Worm (Caenorhabditis elegans) whole organism, L2 larva: ENCODE measurements around the gene M04G7.2.
A peak's percentile ranks its signal among the peaks of the same experiment; 100 is the strongest.

Experiments
- C34F6.9 ChIP-seq: fragments of 150-350 bp; optimal IDR thresholded peaks from 2 replicates; lab custom pipeline; 2014; ENCODE audit warnings: missing biosample characterization, missing genetic modification characterization
- F13H6.1 ChIP-seq: sonication (generic microtip); optimal IDR thresholded peaks from 2 replicates; lab custom pipeline; 2016; ENCODE audit warnings: missing genetic modification characterization, missing compliant biosample characterization
- Y55F3AM.14 ChIP-seq: fragments of 200-800 bp; sonication (Bioruptor generic); optimal IDR thresholded peaks from 2 replicates; lab custom pipeline; 2018; ENCODE audit warnings: mild to moderate bottlenecking, missing genetic modification characterization, missing compliant biosample characterization
- ZK546.5 ChIP-seq: sonication (generic microtip); optimal IDR thresholded peaks from 2 replicates; lab custom pipeline; 2017; ENCODE audit warnings: missing biosample characterization, missing genetic modification characterization
- ama-1 ChIP-seq: fragments of 150-350 bp; optimal IDR thresholded peaks from 2 replicates; lab custom pipeline; 2018; ENCODE audit warnings: inconsistent platforms
- blmp-1 ChIP-seq: sonication (generic microtip); optimal IDR thresholded peaks from 2 replicates; lab custom pipeline; 2017; ENCODE audit warnings: missing genetic modification characterization, mild to moderate bottlenecking, missing compliant biosample characterization, antibody characterized with exemption, moderate library complexity; ENCODE audit not compliant: insufficient read depth
- ceh-16 ChIP-seq: fragments of 150-350 bp; optimal IDR thresholded peaks from 2 replicates; lab custom pipeline; 2014; ENCODE audit warnings: missing biosample characterization, missing genetic modification characterization
- ceh-82 ChIP-seq: fragments of 150-350 bp; optimal IDR thresholded peaks from 2 replicates; lab custom pipeline; 2014; ENCODE audit warnings: missing biosample characterization, missing genetic modification characterization
- crh-2 ChIP-seq: sonication (generic microtip); optimal IDR thresholded peaks from 2 replicates; lab custom pipeline; 2017; ENCODE audit warnings: missing biosample characterization, missing genetic modification characterization
- egl-27 ChIP-seq: sonication (generic microtip); optimal IDR thresholded peaks from 3 replicates; lab custom pipeline; 2017; ENCODE audit warnings: missing biosample characterization, missing genetic modification reagents, missing genetic modification characterization
- elt-1 ChIP-seq: fragments of 150-350 bp; optimal IDR thresholded peaks from 2 replicates; lab custom pipeline; 2014; ENCODE audit warnings: missing biosample characterization, missing genetic modification characterization
- elt-3 ChIP-seq: sonication (generic microtip); optimal IDR thresholded peaks from 2 replicates; lab custom pipeline; 2017; ENCODE audit warnings: missing biosample characterization, missing genetic modification characterization
- fos-1 ChIP-seq: fragments of 150-350 bp; optimal IDR thresholded peaks from 2 replicates; lab custom pipeline; 2014; ENCODE audit warnings: missing biosample characterization, missing genetic modification characterization
- gmeb-1 ChIP-seq: fragments of 150-350 bp; optimal IDR thresholded peaks from 2 replicates; lab custom pipeline; 2014; ENCODE audit warnings: missing biosample characterization, missing genetic modification characterization
- lin-13 ChIP-seq: fragments of 150-350 bp; optimal IDR thresholded peaks from 2 replicates; lab custom pipeline; 2014; ENCODE audit warnings: missing biosample characterization, missing genetic modification reagents, missing genetic modification characterization
- lin-39 ChIP-seq: fragments of 150-350 bp; optimal IDR thresholded peaks from 2 replicates; lab custom pipeline; 2014; ENCODE audit warnings: missing biosample characterization, missing genetic modification reagents, missing genetic modification characterization
- lsy-2 ChIP-seq, 2 experiments: fragments of 150-350 bp in 1 of 2; sonication (generic microtip) in 1 of 2; optimal IDR thresholded peaks; 2 replicates each; lab custom pipeline; 2014 to 2017; ENCODE audit warnings: missing biosample characterization in 2 of 2, missing genetic modification characterization in 2 of 2
- mdl-1 ChIP-seq, 2 experiments: fragments of 150-350 bp in 1 of 2; sonication (generic microtip) in 1 of 2; optimal IDR thresholded peaks; 2 replicates each; lab custom pipeline; 2017; ENCODE audit warnings: missing biosample characterization in 2 of 2, missing genetic modification characterization in 2 of 2
- nhr-129 ChIP-seq: fragments of 150-350 bp; optimal IDR thresholded peaks from 2 replicates; lab custom pipeline; 2014; ENCODE audit warnings: missing biosample characterization, missing genetic modification characterization
- nhr-21 ChIP-seq: fragments of 150-350 bp; optimal IDR thresholded peaks from 2 replicates; lab custom pipeline; 2014; ENCODE audit warnings: missing biosample characterization, missing genetic modification characterization
- nhr-237 ChIP-seq: fragments of 150-350 bp; optimal IDR thresholded peaks from 2 replicates; lab custom pipeline; 2014; ENCODE audit warnings: missing biosample characterization, missing genetic modification characterization
- nhr-25 ChIP-seq: fragments of 150-350 bp; sonication (generic microtip); optimal IDR thresholded peaks from 3 replicates; lab custom pipeline; 2014; ENCODE audit warnings: missing biosample characterization, missing genetic modification characterization
- nhr-6 ChIP-seq: fragments of 150-350 bp; optimal IDR thresholded peaks from 2 replicates; lab custom pipeline; 2014; ENCODE audit warnings: missing biosample characterization, missing genetic modification characterization
- nhr-77 ChIP-seq: fragments of 150-350 bp; optimal IDR thresholded peaks from 2 replicates; lab custom pipeline; 2014; ENCODE audit warnings: missing biosample characterization, missing genetic modification characterization
- peb-1 ChIP-seq: fragments of 150-350 bp; optimal IDR thresholded peaks from 2 replicates; lab custom pipeline; 2014; ENCODE audit warnings: missing biosample characterization, missing genetic modification characterization
- sem-4 ChIP-seq: fragments of 150-350 bp; optimal IDR thresholded peaks from 2 replicates; lab custom pipeline; 2014; ENCODE audit warnings: missing biosample characterization, missing genetic modification reagents, missing genetic modification characterization
- sma-3 ChIP-seq: sonication (generic microtip); optimal IDR thresholded peaks from 2 replicates; lab custom pipeline; 2016; ENCODE audit warnings: missing genetic modification reagents, missing genetic modification characterization, missing compliant biosample characterization
- sma-9 ChIP-seq, 2 experiments: fragments of 150-350 bp in 1 of 2; sonication (generic microtip) in 1 of 2; optimal IDR thresholded peaks; 2 replicates each; lab custom pipeline; 2014 to 2016; ENCODE audit warnings: missing genetic modification characterization in 2 of 2, mild to moderate bottlenecking in 1 of 2, missing biosample characterization in 1 of 2, missing compliant biosample characterization in 1 of 2, missing genetic modification reagents in 1 of 2, moderate library complexity in 1 of 2
- snpc-4 ChIP-seq: fragments of 150-350 bp; optimal IDR thresholded peaks from 2 replicates; lab custom pipeline; 2014; ENCODE audit warnings: missing biosample characterization, missing genetic modification characterization
- unc-55 ChIP-seq: fragments of 150-350 bp; sonication (generic microtip); optimal IDR thresholded peaks from 3 replicates; lab custom pipeline; 2014; ENCODE audit warnings: missing biosample characterization, missing genetic modification reagents, missing genetic modification characterization
- ztf-1 ChIP-seq: fragments of 200-800 bp; sonication (Bioruptor generic); conservative IDR thresholded peaks from 2 replicates; pipeline ENCODE4 v1.3.6; 2022; ENCODE audit warnings: missing genetic modification characterization, missing compliant biosample characterization
- ztf-11 ChIP-seq: sonication (generic microtip); optimal IDR thresholded peaks from 2 replicates; lab custom pipeline; 2017; ENCODE audit warnings: missing biosample characterization, missing genetic modification characterization
- ztf-4 ChIP-seq: fragments of 150-350 bp; optimal IDR thresholded peaks from 2 replicates; lab custom pipeline; 2014; ENCODE audit warnings: missing biosample characterization, missing genetic modification characterization

Gene M04G7.2

DNA sequence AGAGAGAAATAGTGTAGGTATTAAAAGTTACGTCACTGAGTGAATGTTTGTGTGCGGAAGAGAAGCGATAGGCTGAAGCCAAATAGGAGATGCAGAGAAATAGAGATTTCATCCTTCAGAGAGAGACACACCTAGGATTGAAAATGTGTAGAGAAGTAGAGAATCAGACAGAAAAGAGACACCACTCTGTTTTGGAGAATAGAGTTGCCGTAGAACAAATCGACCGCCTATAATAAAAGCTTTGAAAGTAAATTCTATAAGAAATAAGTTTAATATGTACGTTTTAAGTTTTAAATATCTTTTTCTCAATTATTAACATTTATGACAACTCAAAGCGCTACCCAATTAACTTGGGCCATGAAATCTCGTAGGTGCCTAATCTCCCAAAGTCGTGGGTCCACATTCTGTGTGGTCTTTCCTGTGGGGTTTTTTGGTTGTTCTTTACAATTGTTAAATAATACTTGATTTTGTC lies 50.4 kb downstream of the M04G7.2 start, which contains the start of gene T07A9.12:
Gene T07A9.12 (plus strand): TSS at position 448 of the 472 bp plus-strand sequence.
- TF ChIP-seq gmeb-1 (tag; lab: Kevin White, UChicago) (peak; percentile 41), crh-2 (tag; lab: Kevin White, UChicago) (peak; percentile 91), sem-4 (tag; lab: Kevin White, UChicago) (peak; percentile 47), mdl-1 (tag; optimal IDR thresholded peaks at IDR 0.05; lab: Kevin White, UChicago) (no peak), blmp-1 (tag; lab: Kevin White, UChicago) (peak; percentile 32), sma-9 (GFP tag; optimal IDR thresholded peaks at IDR 0.05; lab: Kevin White, UChicago) (peak; percentile 81), sma-9 (tag; optimal IDR thresholded peaks at IDR 0.05; lab: Kevin White, UChicago) (no peak), nhr-6 (peak; percentile 64), unc-55 (GFP tag; lab: Kevin White, UChicago) (peak; percentile 77), lsy-2 (tag; optimal IDR thresholded peaks at IDR 0.05; lab: Kevin White, UChicago) (peak; percentile 51 to 86), fos-1 (tag; lab: Kevin White, UChicago) (peak; percentile 77), lin-13 (peak; percentile 79), nhr-21 (tag; lab: Kevin White, UChicago) (peak; percentile 64), ama-1 (lab: Kevin White, UChicago) (no peak), C34F6.9 (tag; lab: Kevin White, UChicago) (peak; percentile 81), sma-3 (GFP tag; lab: Kevin White, UChicago) (peak; percentile 79), ceh-16 (tag; lab: Kevin White, UChicago) (no peak), nhr-129 (peak; percentile 83), F13H6.1 (tag; lab: Kevin White, UChicago) (peak; percentile 80), ZK546.5 (no peak), snpc-4 (tag; lab: Kevin White, UChicago) (no peak), elt-3 (tag; lab: Kevin White, UChicago) (no peak), egl-27 (tag; lab: Kevin White, UChicago) (peak; percentile 9), nhr-25 (tag; lab: Kevin White, UChicago) (peak; percentile 79)

DNA sequence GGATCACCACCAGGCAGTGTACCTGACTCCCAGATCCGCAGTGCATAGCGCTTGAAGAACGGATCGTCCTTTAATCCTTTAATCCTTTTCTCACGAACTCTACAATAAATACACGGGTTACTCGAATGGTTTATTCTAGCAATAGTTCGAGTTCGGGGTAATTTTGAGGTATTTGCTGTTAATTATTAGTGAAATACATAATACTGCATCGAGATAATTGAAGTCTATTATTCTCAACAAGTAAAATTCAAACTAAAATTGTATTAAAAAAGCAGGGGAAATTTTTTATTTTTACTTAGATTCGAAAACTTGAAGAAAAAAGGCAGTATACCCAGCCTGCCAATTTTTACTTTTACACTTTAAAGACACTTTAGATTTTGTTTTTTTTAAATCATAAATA lies 50.9 kb downstream of the M04G7.2 start, which contains the start of gene kgb-1:
Gene kgb-1 (minus strand): TSS at position 101 of the 400 bp plus-strand sequence.
- TF ChIP-seq elt-3 (tag; lab: Kevin White, UChicago) (no peak), Y55F3AM.14 (GFP tag; lab: Kevin White, UChicago) (no peak), lin-39 (tag; lab: Kevin White, UChicago) (no peak), elt-1 (tag; lab: Kevin White, UChicago) (no peak), nhr-129 (no peak), sem-4 (tag; lab: Kevin White, UChicago) (no peak), nhr-77 (tag; lab: Kevin White, UChicago) (no peak), gmeb-1 (tag; lab: Kevin White, UChicago) (no peak), ceh-82 (tag; lab: Kevin White, UChicago) (no peak), sma-3 (GFP tag; lab: Kevin White, UChicago) (no peak), snpc-4 (tag; lab: Kevin White, UChicago) (no peak), nhr-237 (tag; lab: Kevin White, UChicago) (no peak), ama-1 (lab: Kevin White, UChicago) (no peak), ztf-4 (tag; lab: Kevin White, UChicago) (no peak), sma-9 (GFP tag; optimal IDR thresholded peaks at IDR 0.05; lab: Kevin White, UChicago) (no peak), sma-9 (tag; optimal IDR thresholded peaks at IDR 0.05; lab: Kevin White, UChicago) (no peak), peb-1 (tag; lab: Kevin White, UChicago) (no peak), ztf-11 (tag; lab: Kevin White, UChicago) (no peak), blmp-1 (tag; lab: Kevin White, UChicago) (no peak), nhr-21 (tag; lab: Kevin White, UChicago) (no peak)

DNA sequence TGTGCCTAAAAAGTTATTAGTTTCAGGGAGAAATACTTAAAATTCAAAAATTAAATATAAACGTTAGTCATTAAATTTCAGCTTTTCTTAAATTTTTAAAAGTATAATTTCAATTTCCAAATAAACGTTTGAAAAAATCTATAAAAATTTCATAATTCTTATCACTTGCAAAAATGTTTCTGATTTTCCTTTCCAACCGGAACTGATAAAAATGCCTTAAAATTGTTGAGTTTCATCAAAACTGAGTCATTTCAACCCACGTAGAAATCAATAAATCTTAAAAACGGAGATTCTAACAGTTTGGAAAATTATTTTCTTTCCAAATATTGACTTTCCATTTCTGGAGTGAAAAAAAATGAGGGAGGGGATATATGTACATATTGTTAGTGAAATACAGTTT lies 51.9 kb downstream of the M04G7.2 start:
- TF ChIP-seq ztf-1 (GFP tag; lab: Robert Waterston, UW) (no peak), fos-1 (tag; lab: Kevin White, UChicago) (peak; percentile 96)
- TF ChIP-seq, all 48 proteins: peak for 1
